Worm (Caenorhabditis elegans): Measurements from ENCODE around the gene pup-2.

DNA sequence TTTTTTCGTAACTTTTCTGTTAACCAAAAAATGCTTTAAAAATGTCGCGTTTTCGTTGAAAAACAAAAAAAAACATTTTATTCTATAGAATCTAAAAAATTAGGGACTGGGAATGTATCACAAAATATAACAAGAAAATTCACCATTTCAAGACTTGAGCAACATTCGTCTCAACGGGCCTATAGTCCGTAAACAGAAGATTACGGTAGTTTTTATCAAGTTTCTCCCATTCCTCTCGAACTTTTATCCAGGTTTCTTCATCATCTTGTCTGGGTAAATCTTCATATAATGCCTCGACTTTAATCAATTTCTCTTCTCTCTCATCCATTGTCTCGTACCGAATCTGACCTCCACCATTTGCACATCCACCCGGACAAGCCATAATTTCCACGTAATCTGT, 30.3 kb upstream of the pup-2 start:
- TF ChIP-seq ama-1 (optimal IDR thresholded peaks at IDR 0.05): no peak
- no peak for TF ChIP-seq dmd-4 (tag; optimal IDR thresholded peaks at IDR 0.05)
- no peak for TF ChIP-seq elt-1 (tag; optimal IDR thresholded peaks at IDR 0.05)
- TF ChIP-seq skn-1 (tag; optimal IDR thresholded peaks at IDR 0.05): no peak
- TF ChIP-seq unc-62 (GFP tag; optimal IDR thresholded peaks at IDR 0.05): no peak
- TF ChIP-seq nhr-11 (tag; optimal IDR thresholded peaks at IDR 0.05): no peak
- no peak for TF ChIP-seq lin-11 (tag; optimal IDR thresholded peaks at IDR 0.05)
- TF ChIP-seq mab-5 (tag; optimal IDR thresholded peaks at IDR 0.05): no peak
- no peak for TF ChIP-seq ztf-1 (GFP tag; conservative IDR thresholded peaks at IDR 0.05)
- no peak for TF ChIP-seq ceh-82 (tag; optimal IDR thresholded peaks at IDR 0.05)
- TF ChIP-seq nhr-10 (tag; optimal IDR thresholded peaks at IDR 0.05): no peak
- no peak for TF ChIP-seq unc-55 (GFP tag; optimal IDR thresholded peaks at IDR 0.05)

Measured in whole organism, L2 larva.